Worm (Caenorhabditis elegans) whole organism, late embryonic: Measurements from ENCODE around the gene vab-15.

Source experiments
- C08G9.2 ChIP-seq: sonication (generic microtip); optimal IDR thresholded peaks from 2 replicates; lab custom pipeline; 2016; ENCODE audit warnings: mild to moderate bottlenecking, missing genetic modification characterization, moderate library complexity, missing compliant biosample characterization
- F13H6.1 ChIP-seq: sonication (generic microtip); optimal IDR thresholded peaks from 2 replicates; lab custom pipeline; 2016; ENCODE audit warnings: missing genetic modification characterization, missing compliant biosample characterization
- K02D7.2 ChIP-seq: sonication (generic microtip); optimal IDR thresholded peaks from 2 replicates; lab custom pipeline; 2017; ENCODE audit warnings: mild to moderate bottlenecking, missing genetic modification characterization, missing compliant biosample characterization
- K09A11.1 ChIP-seq: sonication (generic microtip); optimal IDR thresholded peaks from 2 replicates; lab custom pipeline; 2017; ENCODE audit warnings: antibody characterized with exemption, mild to moderate bottlenecking, missing genetic modification characterization, missing compliant biosample characterization; ENCODE audit not compliant: insufficient read depth
- T23F11.4 ChIP-seq: fragments of 200-800 bp; sonication (Bioruptor generic); optimal IDR thresholded peaks from 2 replicates; lab custom pipeline; 2018; ENCODE audit warnings: mild to moderate bottlenecking, missing genetic modification characterization, missing compliant biosample characterization
- ama-1 ChIP-seq: fragments of 150-350 bp; optimal IDR thresholded peaks from 2 replicates; lab custom pipeline; 2014
- ceh-18 ChIP-seq: sonication (generic microtip); optimal IDR thresholded peaks from 2 replicates; lab custom pipeline; 2016; ENCODE audit warnings: missing genetic modification characterization, missing compliant biosample characterization
- ceh-2 ChIP-seq: sonication (generic microtip); optimal IDR thresholded peaks from 2 replicates; lab custom pipeline; 2016; ENCODE audit warnings: missing genotype, missing genetic modification characterization, missing compliant biosample characterization
- ceh-22 ChIP-seq: sonication (generic microtip); optimal IDR thresholded peaks from 2 replicates; lab custom pipeline; 2017; ENCODE audit warnings: missing biosample characterization, missing genetic modification characterization
- ceh-30 ChIP-seq: fragments of 150-350 bp; optimal IDR thresholded peaks from 2 replicates; lab custom pipeline; 2014; ENCODE audit warnings: missing biosample characterization, missing genetic modification characterization
- ceh-31 ChIP-seq: sonication (generic microtip); optimal IDR thresholded peaks from 2 replicates; lab custom pipeline; 2016; ENCODE audit warnings: missing genetic modification characterization, missing compliant biosample characterization
- ceh-48 ChIP-seq: sonication (generic microtip); optimal IDR thresholded peaks from 2 replicates; lab custom pipeline; 2016; ENCODE audit warnings: missing genetic modification characterization, inconsistent platforms, missing compliant biosample characterization
- ceh-6 ChIP-seq: fragments of 200-800 bp; sonication (Bioruptor generic); optimal IDR thresholded peaks from 2 replicates; lab custom pipeline; 2018; ENCODE audit warnings: mild to moderate bottlenecking, missing genetic modification characterization, missing compliant biosample characterization
- dve-1 ChIP-seq: sonication (generic microtip); optimal IDR thresholded peaks from 2 replicates; lab custom pipeline; 2017; ENCODE audit warnings: antibody characterized with exemption, mild to moderate bottlenecking, missing genetic modification characterization, missing compliant biosample characterization
- elt-4 ChIP-seq: sonication (generic microtip); optimal IDR thresholded peaks from 2 replicates; lab custom pipeline; 2016; ENCODE audit warnings: missing genetic modification characterization, missing compliant biosample characterization
- ets-4 ChIP-seq: sonication (generic microtip); optimal IDR thresholded peaks from 2 replicates; lab custom pipeline; 2016; ENCODE audit warnings: missing genetic modification characterization, missing compliant biosample characterization
- fax-1 ChIP-seq: sonication (generic microtip); optimal IDR thresholded peaks from 2 replicates; lab custom pipeline; 2016; ENCODE audit warnings: missing genotype, missing genetic modification characterization, missing compliant biosample characterization
- fkh-10 ChIP-seq: fragments of 150-350 bp; optimal IDR thresholded peaks from 2 replicates; lab custom pipeline; 2014; ENCODE audit warnings: missing biosample characterization, missing genetic modification reagents, missing genetic modification characterization
- gmeb-2 ChIP-seq: sonication (generic microtip); optimal IDR thresholded peaks from 2 replicates; lab custom pipeline; 2016; ENCODE audit warnings: missing genetic modification characterization, inconsistent platforms, missing compliant biosample characterization
- hlh-13 ChIP-seq: fragments of 200-800 bp; sonication (Bioruptor generic); optimal IDR thresholded peaks from 2 replicates; lab custom pipeline; 2018; ENCODE audit warnings: mild to moderate bottlenecking, missing genetic modification characterization, missing compliant biosample characterization
- hlh-15 ChIP-seq: sonication (generic microtip); optimal IDR thresholded peaks from 2 replicates; lab custom pipeline; 2016; ENCODE audit warnings: missing genetic modification characterization, missing compliant biosample characterization
- hlh-30 ChIP-seq: sonication (generic microtip); optimal IDR thresholded peaks from 2 replicates; lab custom pipeline; 2017; ENCODE audit warnings: antibody characterized with exemption, missing genetic modification characterization, missing compliant biosample characterization; ENCODE audit not compliant: insufficient read depth
- hlh-8 ChIP-seq: sonication (generic microtip); optimal IDR thresholded peaks from 2 replicates; lab custom pipeline; 2016; ENCODE audit warnings: missing genotype, missing genetic modification characterization, missing compliant biosample characterization
- lin-11 ChIP-seq: fragments of 200-800 bp; sonication (Bioruptor generic); optimal IDR thresholded peaks from 2 replicates; lab custom pipeline; 2018; ENCODE audit warnings: mild to moderate bottlenecking, missing genetic modification characterization, missing compliant biosample characterization
- madf-2 ChIP-seq: sonication (generic microtip); optimal IDR thresholded peaks from 2 replicates; lab custom pipeline; 2017; ENCODE audit warnings: missing genetic modification characterization, missing compliant biosample characterization
- mec-3 ChIP-seq: sonication (generic microtip); optimal IDR thresholded peaks from 2 replicates; lab custom pipeline; 2016; ENCODE audit warnings: borderline replicate concordance, missing genetic modification characterization, missing compliant biosample characterization
- nfya-1 ChIP-seq: sonication (generic microtip); optimal IDR thresholded peaks from 2 replicates; lab custom pipeline; 2017; ENCODE audit warnings: missing genetic modification characterization, mild to moderate bottlenecking, missing compliant biosample characterization, antibody characterized with exemption, moderate library complexity
- nhr-11 ChIP-seq: fragments of 150-350 bp; optimal IDR thresholded peaks from 2 replicates; lab custom pipeline; 2014; ENCODE audit warnings: missing biosample characterization, missing genetic modification characterization
- odd-2 ChIP-seq: sonication (generic microtip); optimal IDR thresholded peaks from 2 replicates; lab custom pipeline; 2017; ENCODE audit warnings: antibody characterized with exemption, mild to moderate bottlenecking, missing genetic modification characterization, missing compliant biosample characterization
- pax-1 ChIP-seq: fragments of 150-350 bp; optimal IDR thresholded peaks from 2 replicates; lab custom pipeline; 2014; ENCODE audit warnings: missing biosample characterization, missing genetic modification characterization
- pha-4 ChIP-seq: fragments of 150-350 bp; optimal IDR thresholded peaks from 2 replicates; lab custom pipeline; 2018; ENCODE audit warnings: missing biosample characterization, missing genetic modification reagents, missing genetic modification characterization
- pros-1 ChIP-seq: fragments of 150-350 bp; optimal IDR thresholded peaks from 2 replicates; lab custom pipeline; 2014; ENCODE audit warnings: missing biosample characterization, missing genetic modification reagents, missing genetic modification characterization
- ref-2 ChIP-seq: sonication (generic microtip); optimal IDR thresholded peaks from 2 replicates; lab custom pipeline; 2016; ENCODE audit warnings: missing genetic modification characterization, missing compliant biosample characterization
- sdc-2 ChIP-seq: sonication (generic microtip); optimal IDR thresholded peaks from 2 replicates; lab custom pipeline; 2016; ENCODE audit warnings: missing genotype, missing genetic modification characterization, missing compliant biosample characterization
- sox-4 ChIP-seq: sonication (generic microtip); optimal IDR thresholded peaks from 2 replicates; lab custom pipeline; 2017; ENCODE audit warnings: mild to moderate bottlenecking, missing genetic modification characterization, inconsistent platforms, missing compliant biosample characterization
- syd-9 ChIP-seq: sonication (generic microtip); optimal IDR thresholded peaks from 2 replicates; lab custom pipeline; 2016; ENCODE audit warnings: mild to moderate bottlenecking, missing genetic modification characterization, moderate library complexity, missing compliant biosample characterization
- unc-3 ChIP-seq, 2 experiments: fragments of 200-800 bp in 1 of 2; sonication (Bioruptor generic) in 1 of 2; sonication (generic microtip) in 1 of 2; conservative IDR thresholded peaks in 1 of 2; optimal IDR thresholded peaks in 1 of 2; 2 replicates each; pipeline versions ENCODE4 v1.3.6 to Lab custom; 2016 to 2022; ENCODE audit warnings: missing compliant biosample characterization in 2 of 2, missing genetic modification characterization in 2 of 2, missing genetic modification reagents in 1 of 2
- unc-42 ChIP-seq: sonication (generic microtip); optimal IDR thresholded peaks from 2 replicates; lab custom pipeline; 2016; ENCODE audit warnings: missing genotype, missing genetic modification characterization, missing compliant biosample characterization
- unc-86 ChIP-seq: sonication (generic microtip); optimal IDR thresholded peaks from 2 replicates; lab custom pipeline; 2016; ENCODE audit warnings: missing genetic modification characterization, missing compliant biosample characterization

The vab-15 gene

DNA sequence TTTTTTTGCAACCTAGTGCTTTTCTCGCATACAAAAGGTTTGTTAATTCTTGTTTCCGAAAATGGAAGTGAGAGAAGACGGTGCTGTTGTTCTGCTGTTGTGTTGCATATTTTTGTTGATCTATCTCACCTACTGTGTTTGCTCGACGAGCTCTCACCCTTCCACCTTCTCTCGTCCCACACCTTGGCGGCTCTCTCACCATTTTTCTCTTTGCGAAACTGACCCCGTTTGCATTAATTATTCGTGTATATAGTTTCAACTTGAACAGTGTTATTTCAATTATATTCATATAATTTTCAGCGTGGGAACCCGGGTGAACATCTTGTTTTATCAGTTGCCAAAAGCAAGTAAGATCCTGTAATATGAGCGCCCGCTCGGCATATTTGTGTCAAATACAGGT, 30.0 kb downstream of the vab-15 start, which contains the start of gene R07B1.9:
Gene R07B1.9 (plus strand): TSS at position 301 of the 400 bp plus-strand sequence.
- TF ChIP-seq C08G9.2 (no peak), K02D7.2 (tag; lab: Kevin White, UChicago) (no peak), ama-1 (lab: Kevin White, UChicago) (no peak), hlh-15 (tag; lab: Kevin White, UChicago) (no peak), K09A11.1 (no peak)

ce11 chrX:9882112-9882511, 35.0 kb downstream of the vab-15 start, which contains the start of gene glo-1:
glo-1 (minus strand) TSS chrX:9882212.
- TF ChIP-seq nfya-1 (tag; lab: Kevin White, UChicago) (no peak), pros-1 (tag; lab: Kevin White, UChicago) (no peak), dve-1 (tag; lab: Kevin White, UChicago) (no peak), hlh-13 (no peak), pha-4 (tag; lab: Kevin White, UChicago) (no peak), hlh-30 (no peak), sox-4 (tag; lab: Kevin White, UChicago) (no peak), F13H6.1 (no peak), ref-2 (no peak), T23F11.4 (GFP tag; lab: Kevin White, UChicago) (no peak), unc-3 (GFP tag; conservative IDR thresholded peaks at IDR 0.05; lab: Robert Waterston, UW) (no peak), unc-3 (tag; optimal IDR thresholded peaks at IDR 0.05; lab: Kevin White, UChicago) (no peak), fax-1 (no peak), ceh-18 (no peak), elt-4 (tag; lab: Kevin White, UChicago) (no peak), hlh-8 (tag; lab: Kevin White, UChicago) (no peak), ceh-31 (tag; lab: Kevin White, UChicago) (no peak)
- TF ChIP-seq, all 69 proteins: peak for 0

DNA sequence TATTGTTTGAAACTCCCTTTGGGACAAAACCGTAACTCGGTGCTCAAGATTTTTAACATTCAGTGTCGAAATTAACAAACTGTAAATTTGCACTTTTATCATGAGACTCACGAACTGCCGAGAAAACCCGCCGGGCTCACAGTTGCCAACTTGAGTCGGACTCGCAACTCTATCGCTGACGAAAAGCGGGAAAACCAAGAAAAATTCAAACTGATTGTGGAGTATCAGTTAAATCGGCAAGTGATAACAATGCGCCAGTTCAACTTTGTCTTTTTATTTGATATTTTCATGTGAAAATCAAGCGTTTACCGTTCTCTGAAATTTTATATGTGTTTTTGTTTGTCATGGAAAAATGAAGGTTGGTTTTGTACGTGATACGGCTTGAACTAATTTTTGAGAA, 35.5 kb downstream of the vab-15 start:
- TF ChIP-seq pha-4 (tag; lab: Kevin White, UChicago) = no peak
- TF ChIP-seq dve-1 (tag; lab: Kevin White, UChicago) = no peak
- TF ChIP-seq nhr-11 (tag; lab: Kevin White, UChicago) = no peak
- no peak for TF ChIP-seq ceh-30
- no peak for TF ChIP-seq madf-2 (tag; lab: Kevin White, UChicago)
- TF ChIP-seq T23F11.4 (GFP tag; lab: Kevin White, UChicago) = no peak
- no peak for TF ChIP-seq pax-1 (tag; lab: Kevin White, UChicago)
- TF ChIP-seq ref-2 = no peak
- no peak for TF ChIP-seq lin-11 (tag; lab: Kevin White, UChicago)
- no peak for TF ChIP-seq hlh-8 (tag; lab: Kevin White, UChicago)
- no peak for TF ChIP-seq hlh-13
- no peak for TF ChIP-seq unc-42 (tag; lab: Kevin White, UChicago)
- TF ChIP-seq elt-4 (tag; lab: Kevin White, UChicago) = no peak
- no peak for TF ChIP-seq sdc-2 (tag; lab: Kevin White, UChicago)

ce11 chrX:9883837-9884324, 36.8 kb downstream of the vab-15 start, which contains the start of gene mrp-4:
mrp-4 (plus strand) TSS chrX:9884274.
- TF ChIP-seq ceh-6 (no peak), gmeb-2 (tag; lab: Kevin White, UChicago) (no peak), F13H6.1 (no peak), lin-11 (tag; lab: Kevin White, UChicago) (no peak), unc-86 (no peak), K02D7.2 (tag; lab: Kevin White, UChicago) (no peak), pha-4 (tag; lab: Kevin White, UChicago) (no peak), T23F11.4 (GFP tag; lab: Kevin White, UChicago) (no peak), ceh-2 (tag; lab: Kevin White, UChicago) (no peak), sdc-2 (tag; lab: Kevin White, UChicago) (no peak), mec-3 (no peak), ceh-22 (tag; lab: Kevin White, UChicago) (no peak), ceh-48 (no peak), ets-4 (tag; lab: Kevin White, UChicago) (no peak), nhr-11 (tag; lab: Kevin White, UChicago) (no peak), pros-1 (tag; lab: Kevin White, UChicago) (no peak), odd-2 (tag; lab: Kevin White, UChicago) (no peak), fkh-10 (no peak), syd-9 (no peak), elt-4 (tag; lab: Kevin White, UChicago) (no peak)
- TF ChIP-seq, all 69 proteins: peak for 0
